Worm (Caenorhabditis elegans): ENCODE data around the gene F10E9.1.

ce11 chrIII:8310239-8311057, 12.5 kb upstream of the F10E9.1 start, which contains the start of gene F10E9.3:
- TF ChIP-seq ces-1 (GFP tag; optimal IDR thresholded peaks at IDR 0.05) (peak; percentile 8), nhr-76 (tag; optimal IDR thresholded peaks at IDR 0.05) (no peak), ceh-83 (GFP tag; optimal IDR thresholded peaks at IDR 0.05) (no peak), unc-120 (tag; optimal IDR thresholded peaks at IDR 0.05; ENCODE audit: poor library complexity, severe bottlenecking) (no peak), nhr-12 (tag; optimal IDR thresholded peaks at IDR 0.05) (no peak), lin-13 (tag; optimal IDR thresholded peaks at IDR 0.05) (no peak), lsy-2 (tag; optimal IDR thresholded peaks at IDR 0.05) (peak; percentile 93), nhr-28 (tag; optimal IDR thresholded peaks at IDR 0.05) (no peak), unc-62 (GFP tag; optimal IDR thresholded peaks at IDR 0.05) (no peak), sptf-1 (tag; optimal IDR thresholded peaks at IDR 0.05) (no peak), elt-1 (tag; optimal IDR thresholded peaks at IDR 0.05; ENCODE audit: borderline replicate concordance, insufficient read depth) (no peak), mep-1 (tag; optimal IDR thresholded peaks at IDR 0.05) (peak; percentile 49), snpc-4 (tag; optimal IDR thresholded peaks at IDR 0.05) (no peak), blmp-1 (tag; optimal IDR thresholded peaks at IDR 0.05) (no peak)
